Worm (Caenorhabditis elegans): ENCODE data around the gene F15G9.5.
A peak's percentile ranks its signal among the peaks of the same experiment; 100 is the strongest.

ce11 chrX:9737730-9738129 is at the start of gene F15G9.5:
- TF ChIP-seq zag-1 (tag; optimal IDR thresholded peaks at IDR 0.05) (no peak), snpc-4 (tag; optimal IDR thresholded peaks at IDR 0.05) (no peak), elt-1 (tag; optimal IDR thresholded peaks at IDR 0.05) (no peak), ceh-16 (tag; optimal IDR thresholded peaks at IDR 0.05) (no peak), nfya-1 (tag; optimal IDR thresholded peaks at IDR 0.05; ENCODE audit: insufficient read depth) (peak; percentile 62), aly-2 (tag; optimal IDR thresholded peaks at IDR 0.05) (no peak), ZK546.5 (tag; optimal IDR thresholded peaks at IDR 0.05) (no peak), ama-1 (optimal IDR thresholded peaks at IDR 0.05) (no peak), nhr-237 (tag; optimal IDR thresholded peaks at IDR 0.05) (no peak), lin-39 (tag; optimal IDR thresholded peaks at IDR 0.05) (peak; percentile 62)
